Fruit fly (Drosophila melanogaster) whole organism, embryonic: ENCODE measurements around the gene lbe.

Source experiments
- Aef1 ChIP-seq: fragments of 200-800 bp; sonication (Bioruptor generic); IDR thresholded peaks from 3 replicates; pipeline ENCODE4 v1.3.6; 2022; ENCODE audit warnings: missing biosample characterization, missing genetic modification characterization
- B-H2 ChIP-seq: fragments of 200-800 bp; sonication (Bioruptor generic); optimal IDR thresholded peaks from 2 replicates; lab custom pipeline; 2018; ENCODE audit warnings: missing biosample characterization, mild to moderate bottlenecking, missing genetic modification characterization
- Bgb ChIP-seq: fragments of 200-800 bp; sonication (Bioruptor generic); IDR thresholded peaks from 2 replicates; pipeline ENCODE4 v1.3.6; 2022; ENCODE audit warnings: missing biosample characterization, missing genetic modification characterization; ENCODE audit not compliant: partially characterized antibody
- CG12071 ChIP-seq: fragments of 200-800 bp; sonication (Bioruptor generic); optimal IDR thresholded peaks from 3 replicates; lab custom pipeline; 2018; ENCODE audit warnings: missing biosample characterization, mild to moderate bottlenecking, missing genetic modification characterization
- CG17186 ChIP-seq: fragments of 200-800 bp; sonication (Bioruptor generic); optimal IDR thresholded peaks from 3 replicates; lab custom pipeline; 2017; ENCODE audit warnings: missing biosample characterization, missing genetic modification reagents, missing genetic modification characterization
- CG17328 ChIP-seq: fragments of 200-800 bp; sonication (Bioruptor generic); IDR thresholded peaks from 2 replicates; pipeline ENCODE4 v1.3.6; 2022; ENCODE audit warnings: missing biosample characterization, missing genetic modification characterization
- CG2129 ChIP-seq: fragments of 200-800 bp; sonication (Bioruptor generic); IDR thresholded peaks from 2 replicates; pipeline ENCODE4 v1.3.6; 2022; ENCODE audit warnings: missing biosample characterization, missing genetic modification characterization; ENCODE audit not compliant: partially characterized antibody
- CG2678 ChIP-seq: fragments of 200-800 bp; sonication (Bioruptor generic); optimal IDR thresholded peaks from 3 replicates; lab custom pipeline; 2019; ENCODE audit warnings: missing biosample characterization, mild to moderate bottlenecking, missing genetic modification characterization, moderate library complexity
- CG34224 ChIP-seq: fragments of 200-800 bp; sonication (Bioruptor generic); IDR thresholded peaks from 3 replicates; pipeline ENCODE4 v1.3.6; 2022; ENCODE audit warnings: missing biosample characterization, missing genetic modification characterization; ENCODE audit not compliant: partially characterized antibody
- CG6854 ChIP-seq: fragments of 200-800 bp; sonication (Bioruptor generic); optimal IDR thresholded peaks from 3 replicates; lab custom pipeline; 2017; ENCODE audit warnings: missing biosample characterization, mild to moderate bottlenecking, missing genetic modification characterization
- CG8478 ChIP-seq: fragments of >200 bp; optimal IDR thresholded peaks from 2 replicates; lab custom pipeline; 2018
- Camta ChIP-seq: fragments of 200-800 bp; sonication (Bioruptor generic); optimal IDR thresholded peaks from 2 replicates; lab custom pipeline; 2016; ENCODE audit warnings: missing biosample characterization, missing genetic modification characterization
- D ChIP-seq, 2 experiments: fragments of 200-800 bp in 1 of 2; fragments of >200 bp in 1 of 2; sonication (Bioruptor generic) in 1 of 2; optimal IDR thresholded peaks; 2 replicates in 1 of 2; 3 replicates in 1 of 2; lab custom pipeline; 2017; ENCODE audit warnings: mild to moderate bottlenecking in 1 of 2, missing biosample characterization in 1 of 2, missing genetic modification characterization in 1 of 2, missing genetic modification reagents in 1 of 2
- Deaf1 ChIP-seq: fragments of 200-800 bp; optimal IDR thresholded peaks from 3 replicates; lab custom pipeline; 2019; ENCODE audit warnings: missing biosample characterization, mild to moderate bottlenecking, missing genetic modification characterization, moderate library complexity
- Doc3 ChIP-seq: fragments of 200-800 bp; sonication (Bioruptor generic); IDR thresholded peaks from 3 replicates; pipeline ENCODE4 v1.3.6; 2022; ENCODE audit warnings: missing biosample characterization, missing genetic modification characterization; ENCODE audit not compliant: partially characterized antibody
- Drgx ChIP-seq: fragments of 200-800 bp; sonication (Bioruptor generic); IDR thresholded peaks from 2 replicates; pipeline ENCODE4 v1.3.6; 2022; ENCODE audit warnings: missing biosample characterization, missing genetic modification characterization
- ERR ChIP-seq: fragments of 200-800 bp; sonication (Bioruptor generic); optimal IDR thresholded peaks from 2 replicates; lab custom pipeline; 2016; ENCODE audit warnings: missing biosample characterization, missing genetic modification characterization
- HmgZ ChIP-seq: fragments of 200-800 bp; sonication (Bioruptor generic); optimal IDR thresholded peaks from 2 replicates; lab custom pipeline; 2018; ENCODE audit warnings: missing biosample characterization, mild to moderate bottlenecking, missing genetic modification characterization
- Lpt ChIP-seq: fragments of >200 bp; optimal IDR thresholded peaks from 2 replicates; lab custom pipeline; 2018; ENCODE audit warnings: missing biosample characterization, missing genetic modification characterization
- MESR4 ChIP-seq: fragments of 200-800 bp; sonication (Bioruptor generic); optimal IDR thresholded peaks from 2 replicates; lab custom pipeline; 2018; ENCODE audit warnings: missing biosample characterization, mild to moderate bottlenecking, missing genetic modification characterization, moderate library complexity
- Med ChIP-seq: fragments of 200-800 bp; sonication (Bioruptor generic); peaks from one replicate; lab custom pipeline; 2016; ENCODE audit warnings: missing biosample characterization, missing genetic modification characterization, mild to moderate bottlenecking, inconsistent platforms, moderate library complexity
- Neu2 ChIP-seq: fragments of 200-800 bp; sonication (Bioruptor generic); optimal IDR thresholded peaks from 3 replicates; lab custom pipeline; 2016; ENCODE audit warnings: missing biosample characterization, missing genetic modification characterization, borderline replicate concordance
- Nf-YB ChIP-seq: fragments of 200-800 bp; sonication (Bioruptor generic); optimal IDR thresholded peaks from 3 replicates; lab custom pipeline; 2019; ENCODE audit warnings: missing biosample characterization, mild to moderate bottlenecking, missing genetic modification characterization, moderate library complexity
- Opbp ChIP-seq: fragments of 200-800 bp; sonication (Bioruptor generic); IDR thresholded peaks from 3 replicates; pipeline ENCODE4 v1.3.6; 2022; ENCODE audit warnings: missing biosample characterization, missing genetic modification characterization; ENCODE audit not compliant: partially characterized antibody
- Stat92E ChIP-seq, 3 experiments: fragments of >200 bp in 2 of 3; fragments of 200-800 bp in 1 of 3; sonication (Bioruptor generic) in 1 of 3; optimal IDR thresholded peaks; 2 replicates each; lab custom pipeline; 2017 to 2019; ENCODE audit warnings: missing biosample characterization in 3 of 3, missing genetic modification characterization in 3 of 3, mild to moderate bottlenecking in 1 of 3, moderate library complexity in 1 of 3
- chif ChIP-seq, 2 experiments: fragments of 200-800 bp; sonication (Bioruptor generic); optimal IDR thresholded peaks; 3 replicates each; lab custom pipeline; 2016; ENCODE audit warnings: missing biosample characterization in 2 of 2, missing genetic modification characterization in 2 of 2
- chinmo ChIP-seq: fragments of 200-800 bp; sonication (Bioruptor generic); IDR thresholded peaks from 4 replicates; pipeline ENCODE4 v1.3.6; 2022; ENCODE audit warnings: missing biosample characterization, missing genetic modification characterization; ENCODE audit not compliant: partially characterized antibody
- ci ChIP-seq: fragments of 200-800 bp; sonication (Bioruptor generic); IDR thresholded peaks from 3 replicates; pipeline ENCODE4 v1.3.6; 2022; ENCODE audit warnings: missing biosample characterization, missing genetic modification characterization
- crp ChIP-seq, 2 experiments: fragments of 200-800 bp; sonication (Bioruptor generic); optimal IDR thresholded peaks; 2 replicates in 1 of 2; 3 replicates in 1 of 2; lab custom pipeline; 2017; ENCODE audit warnings: missing biosample characterization in 2 of 2, missing genetic modification characterization in 2 of 2, mild to moderate bottlenecking in 1 of 2, moderate library complexity in 1 of 2
- gsb-n ChIP-seq: fragments of 200-800 bp; sonication (Bioruptor generic); optimal IDR thresholded peaks from 3 replicates; lab custom pipeline; 2018; ENCODE audit warnings: missing biosample characterization, mild to moderate bottlenecking, missing genetic modification characterization
- hkb ChIP-seq, 2 experiments: fragments of 200-800 bp in 1 of 2; fragments of >200 bp in 1 of 2; sonication (Bioruptor generic) in 1 of 2; IDR thresholded peaks in 1 of 2; optimal IDR thresholded peaks in 1 of 2; 2 replicates each; pipeline versions ENCODE4 v1.3.6 to Lab custom; 2017 to 2022; ENCODE audit warnings: missing biosample characterization in 1 of 2, missing genetic modification characterization in 1 of 2
- inv ChIP-seq: fragments of 200-800 bp; sonication (Bioruptor generic); IDR thresholded peaks from 2 replicates; pipeline ENCODE4 v1.3.6; 2022; ENCODE audit warnings: missing biosample characterization, missing genetic modification characterization; ENCODE audit not compliant: partially characterized antibody
- nmo ChIP-seq: fragments of 200-800 bp; sonication (Bioruptor generic); optimal IDR thresholded peaks from 2 replicates; lab custom pipeline; 2018; ENCODE audit warnings: missing biosample characterization, mild to moderate bottlenecking, missing genetic modification characterization, moderate library complexity
- oc ChIP-seq: fragments of 200-800 bp; sonication (Bioruptor generic); optimal IDR thresholded peaks from 2 replicates; lab custom pipeline; 2018; ENCODE audit warnings: missing biosample characterization, mild to moderate bottlenecking, missing genetic modification characterization, moderate library complexity
- pan ChIP-seq, 4 experiments: fragments of >200 bp in 3 of 4; fragments of 200-800 bp in 1 of 4; sonication (Bioruptor generic) in 1 of 4; optimal IDR thresholded peaks in 3 of 4; IDR thresholded peaks in 1 of 4; 2 replicates each; pipeline versions ENCODE4 v1.3.6 to Lab custom; 2017 to 2022; ENCODE audit warnings: missing biosample characterization in 2 of 4, missing genetic modification characterization in 2 of 4, mixed read lengths in 1 of 4
- pfk ChIP-seq: fragments of 200-800 bp; sonication (Bioruptor generic); optimal IDR thresholded peaks from 2 replicates; lab custom pipeline; 2018; ENCODE audit warnings: missing biosample characterization, mild to moderate bottlenecking, missing genetic modification characterization, moderate library complexity
- phol ChIP-seq: fragments of 200-800 bp; sonication (Bioruptor generic); optimal IDR thresholded peaks from 3 replicates; lab custom pipeline; 2018; ENCODE audit warnings: missing biosample characterization, mild to moderate bottlenecking, missing genetic modification characterization, moderate library complexity
- pum ChIP-seq: fragments of 200-800 bp; sonication (Bioruptor generic); optimal IDR thresholded peaks from 2 replicates; lab custom pipeline; 2016; ENCODE audit warnings: missing biosample characterization, missing genetic modification characterization
- rib ChIP-seq: fragments of 200-800 bp; sonication (Bioruptor generic); IDR thresholded peaks from 2 replicates; pipeline ENCODE4 v1.3.6; 2022; ENCODE audit warnings: missing biosample characterization, missing genetic modification characterization
- shn ChIP-seq: fragments of 200-800 bp; sonication (Bioruptor generic); optimal IDR thresholded peaks from 3 replicates; lab custom pipeline; 2016; ENCODE audit warnings: missing biosample characterization, missing genetic modification characterization
- sna ChIP-seq: fragments of 200-800 bp; sonication (Bioruptor generic); IDR thresholded peaks from 2 replicates; pipeline ENCODE4 v1.3.6; 2022; ENCODE audit warnings: missing biosample characterization, missing genetic modification characterization; ENCODE audit not compliant: partially characterized antibody
- tna ChIP-seq: fragments of 200-800 bp; sonication (Bioruptor generic); IDR thresholded peaks from 2 replicates; pipeline ENCODE4 v1.3.6; 2022; ENCODE audit warnings: missing biosample characterization, missing genetic modification characterization; ENCODE audit not compliant: partially characterized antibody
- vnd ChIP-seq: fragments of 200-800 bp; sonication (Bioruptor generic); IDR thresholded peaks from 3 replicates; pipeline ENCODE4 v1.3.6; 2022; ENCODE audit warnings: missing biosample characterization, missing genetic modification characterization; ENCODE audit not compliant: partially characterized antibody
- wor ChIP-seq: fragments of 200-800 bp; sonication (Bioruptor generic); IDR thresholded peaks from 2 replicates; pipeline ENCODE4 v1.3.6; 2022; ENCODE audit warnings: missing biosample characterization, missing genetic modification characterization
- yki ChIP-seq: fragments of >200 bp; optimal IDR thresholded peaks from 3 replicates; lab custom pipeline; 2018
- zen2 ChIP-seq: fragments of 200-800 bp; sonication (Bioruptor generic); IDR thresholded peaks from 3 replicates; pipeline ENCODE4 v1.3.6; 2022; ENCODE audit warnings: missing biosample characterization, missing genetic modification characterization; ENCODE audit not compliant: partially characterized antibody

The lbe gene

dm6 chr3R:21446334-21446733 lies at the start of gene lbe (continued):
- TF ChIP-seq zen2 (GFP tag; lab: Robert Waterston, UW) (peak; percentile 70; the same call in 2 of the 3 replicates), vnd (GFP tag; lab: Robert Waterston, UW) (no peak), Drgx (0 out of 2 replicates have a peak, but pooled peaks have one; percentile 15), chif (GFP tag; optimal IDR thresholded peaks at IDR 0.05; lab: Kevin White, UChicago) (peak in 1 of 2 experiments; percentile 18), CG34224 (GFP tag; lab: Robert Waterston, UW) (peak; percentile 57; the same call in 2 of the 3 replicates), MESR4 (GFP tag; lab: Kevin White, UChicago) (no peak), CG2678 (no peak), Doc3 (no peak), wor (GFP tag; lab: Robert Waterston, UW) (no peak), gsb-n (peak; percentile 88), yki (lab: Kevin White, UChicago) (peak; percentile 81), ERR (GFP tag; lab: Kevin White, UChicago) (no peak), D (optimal IDR thresholded peaks at IDR 0.05; lab: Kevin White, UChicago) (peak; percentile 70), D (GFP tag; optimal IDR thresholded peaks at IDR 0.05; lab: Kevin White, UChicago) (no peak), tna (GFP tag; lab: Robert Waterston, UW) (no peak; the same call in 1 of the 2 replicates), Deaf1 (tag; lab: Kevin White, UChicago) (peak; percentile 72), Opbp (GFP tag; lab: Robert Waterston, UW) (peak; percentile 57; the same call in 1 of the 3 replicates), Camta (no peak), HmgZ (tag; lab: Kevin White, UChicago) (peak; percentile 36), CG6854 (no peak), CG17328 (GFP tag; lab: Robert Waterston, UW) (0 out of 2 replicates have a peak, but pooled peaks have one; percentile 9), Med (GFP tag; lab: Kevin White, UChicago) (peak; percentile 65), oc (peak; percentile 87), Neu2 (no peak), pfk (GFP tag; lab: Kevin White, UChicago) (no peak), ci (GFP tag; lab: Robert Waterston, UW) (peak; percentile 71; the same call in 2 of the 3 replicates), CG12071 (GFP tag; lab: Kevin White, UChicago) (peak; percentile 6), CG17186 (no peak), B-H2 (GFP tag; lab: Kevin White, UChicago) (peak; percentile 4), Bgb (no peak; the same call in 1 of the 2 replicates), Nf-YB (GFP tag; lab: Kevin White, UChicago) (peak; percentile 100), nmo (peak; percentile 35), inv (peak; percentile 38; the same call in 1 of the 2 replicates), phol (tag; lab: Kevin White, UChicago) (peak; percentile 80), pan (optimal IDR thresholded peaks at IDR 0.05; lab: Kevin White, UChicago) (no peak), pan (GFP tag; optimal IDR thresholded peaks at IDR 0.05 in 1 of 2, IDR thresholded peaks at IDR 0.05 in 1 of 2) (peak in 1 of 2 experiments; percentile 23), shn (GFP tag; lab: Kevin White, UChicago) (no peak), Aef1 (GFP tag; lab: Robert Waterston, UW) (peak; percentile 53; the same call in 2 of the 3 replicates), CG8478 (lab: Kevin White, UChicago) (peak; percentile 96), Stat92E (GFP tag; optimal IDR thresholded peaks at IDR 0.05; lab: Kevin White, UChicago) (peak in 1 of 3 experiments; percentile 86), crp (GFP tag; optimal IDR thresholded peaks at IDR 0.05; lab: Kevin White, UChicago) (no peak), CG2129 (0 out of 2 replicates have a peak, but pooled peaks have one; percentile 24), chinmo (peak; percentile 90; the same call in 2 of the 4 replicates), rib (GFP tag; lab: Robert Waterston, UW) (peak; percentile 49; the same call in 1 of the 2 replicates), pum (GFP tag; lab: Kevin White, UChicago) (no peak), Lpt (no peak), sna (GFP tag; lab: Robert Waterston, UW) (peak; percentile 69; the same call in 1 of the 2 replicates), hkb (optimal IDR thresholded peaks at IDR 0.05; lab: Kevin White, UChicago) (no peak), hkb (GFP tag; IDR thresholded peaks at IDR 0.05; lab: Robert Waterston, UW) (peak; percentile 29; the same call in 1 of the 2 replicates)
